Fruit fly (Drosophila melanogaster): ENCODE results near the gene Nf1.

- TF ChIP-seq CG6808 (GFP tag; optimal IDR thresholded peaks at IDR 0.05) (peak; percentile 72), spab (GFP tag; optimal IDR thresholded peaks at IDR 0.05) (peak; percentile 66), CG32006 (GFP tag; optimal IDR thresholded peaks at IDR 0.05) (peak; percentile 88), CG10631 (GFP tag; optimal IDR thresholded peaks at IDR 0.05) (peak; percentile 76), net (GFP tag; optimal IDR thresholded peaks at IDR 0.05) (peak; percentile 62), CG4318 (GFP tag; optimal IDR thresholded peaks at IDR 0.05) (peak; percentile 78), CG16779 (tag; optimal IDR thresholded peaks at IDR 0.05) (peak; percentile 40), lz (GFP tag; optimal IDR thresholded peaks at IDR 0.05) (peak; percentile 46), CG11762 (GFP tag; optimal IDR thresholded peaks at IDR 0.05; ENCODE audit: insufficient read depth) (peak; percentile 59), Sox14 (GFP tag; optimal IDR thresholded peaks at IDR 0.05) (peak; percentile 36)
Observed at dm6 chr3R:26020244-26021171, 37.7 kb downstream of the Nf1 start.
